Worm (Caenorhabditis elegans) whole organism, L4 larva: ENCODE measurements around the gene nhr-286.

Source experiments
- ZK546.5 ChIP-seq, 2 experiments: sonication (generic microtip); optimal IDR thresholded peaks; 2 replicates each; lab custom pipeline; 2017; ENCODE audit warnings: missing biosample characterization in 2 of 2, missing genetic modification characterization in 2 of 2
- ceh-28 ChIP-seq: fragments of 150-350 bp; optimal IDR thresholded peaks from 2 replicates; lab custom pipeline; 2014; ENCODE audit warnings: missing biosample characterization, missing genetic modification reagents, missing genetic modification characterization
- ctbp-1 ChIP-seq: fragments of 200-800 bp; sonication (Bioruptor generic); IDR thresholded peaks from 2 replicates; pipeline ENCODE4 v1.3.6; 2022; ENCODE audit warnings: missing genetic modification reagents, missing genetic modification characterization, missing compliant biosample characterization
- daf-19 ChIP-seq: fragments of 200-800 bp; sonication (Bioruptor generic); conservative IDR thresholded peaks from 2 replicates; pipeline ENCODE4 v1.3.6; 2022; ENCODE audit warnings: missing genetic modification characterization, missing compliant biosample characterization
- jun-1 ChIP-seq: fragments of 150-350 bp; optimal IDR thresholded peaks from 2 replicates; lab custom pipeline; 2014; ENCODE audit warnings: missing biosample characterization, missing genetic modification reagents, missing genetic modification characterization
- lim-7 ChIP-seq: fragments of 200-800 bp; sonication (Bioruptor generic); IDR thresholded peaks from 2 replicates; pipeline ENCODE4 v1.3.6; 2022; ENCODE audit warnings: missing genetic modification characterization, missing compliant biosample characterization
- lin-13 ChIP-seq: fragments of 150-350 bp; optimal IDR thresholded peaks from 2 replicates; lab custom pipeline; 2014; ENCODE audit warnings: missing biosample characterization, missing genetic modification reagents, missing genetic modification characterization
- lir-3 ChIP-seq: sonication (generic microtip); optimal IDR thresholded peaks from 2 replicates; lab custom pipeline; 2016; ENCODE audit warnings: mild to moderate bottlenecking, missing genetic modification characterization, missing compliant biosample characterization
- lsy-2 ChIP-seq, 2 experiments: fragments of 150-350 bp in 1 of 2; sonication (generic microtip) in 1 of 2; optimal IDR thresholded peaks; 2 replicates each; lab custom pipeline; 2014 to 2017; ENCODE audit warnings: missing biosample characterization in 2 of 2, missing genetic modification characterization in 2 of 2
- nhr-11 ChIP-seq: fragments of 150-350 bp; optimal IDR thresholded peaks from 2 replicates; lab custom pipeline; 2014; ENCODE audit warnings: missing biosample characterization, missing genetic modification characterization
- nhr-25 ChIP-seq: sonication (generic microtip); optimal IDR thresholded peaks from 2 replicates; lab custom pipeline; 2017; ENCODE audit warnings: missing genetic modification characterization, mild to moderate bottlenecking, missing compliant biosample characterization, antibody characterized with exemption, moderate library complexity, borderline replicate concordance; ENCODE audit not compliant: insufficient read depth
- unc-39 ChIP-seq: sonication (generic microtip); optimal IDR thresholded peaks from 2 replicates; lab custom pipeline; 2017; ENCODE audit warnings: missing biosample characterization, missing genetic modification characterization
- unc-62 ChIP-seq, 3 experiments: fragments of 150-350 bp in 1 of 3; sonication (generic microtip); optimal IDR thresholded peaks in 2 of 3; peaks in 1 of 3; 1 replicate in 1 of 3; 2 replicates in 2 of 3; lab custom pipeline; 2014 to 2017; ENCODE audit warnings: missing biosample characterization in 3 of 3, missing genetic modification characterization in 3 of 3, missing genetic modification reagents in 3 of 3, missing genotype in 1 of 3

DNA sequence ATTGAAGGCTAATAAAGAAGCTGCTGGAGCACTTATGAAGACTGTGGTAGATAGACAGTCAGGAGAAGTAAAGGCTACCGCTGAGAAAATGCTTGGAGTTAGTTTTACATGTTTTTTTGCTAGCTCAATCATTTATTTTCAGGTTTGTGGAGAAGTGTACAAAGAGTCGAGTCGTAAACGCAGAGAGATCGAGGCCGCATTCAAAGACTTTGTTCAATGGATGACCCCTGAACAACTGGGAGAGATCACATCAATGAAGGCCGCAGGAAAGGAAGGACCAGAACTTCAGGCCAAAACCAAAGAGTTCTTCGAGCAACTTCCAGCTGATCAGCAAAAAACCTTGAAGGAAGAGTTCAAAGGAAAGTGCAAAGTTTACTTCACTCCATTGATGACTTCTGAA, 12.6 kb downstream of the nhr-286 start:
- TF ChIP-seq ceh-28 (tag; lab: Kevin White, UChicago) (no peak), daf-19 (no peak), ctbp-1 (GFP tag; lab: Robert Waterston, UW) (no peak), unc-62 (GFP tag; optimal IDR thresholded peaks at IDR 0.05 in 1 of 2; lab: Kevin White, UChicago) (peak in 1 of 2 experiments; percentile 76), unc-62 (tag; optimal IDR thresholded peaks at IDR 0.05; lab: Kevin White, UChicago) (no peak), lin-13 (GFP tag; lab: Kevin White, UChicago) (no peak), nhr-25 (tag; lab: Kevin White, UChicago) (no peak), nhr-11 (no peak), lim-7 (no peak), ZK546.5 (tag; optimal IDR thresholded peaks at IDR 0.05; lab: Kevin White, UChicago) (no peak), lir-3 (tag; lab: Kevin White, UChicago) (no peak), unc-39 (tag; lab: Kevin White, UChicago) (no peak), lsy-2 (tag; optimal IDR thresholded peaks at IDR 0.05; lab: Kevin White, UChicago) (no peak), jun-1 (tag; lab: Kevin White, UChicago) (no peak)
